Worm (Caenorhabditis elegans): ENCODE results near the gene srab-18.

srab-18 gene

ce11 chrV:9879404-9879803, 8.2 kb upstream of the srab-18 start, which contains the start of gene srab-26:
TSS of gene srab-26 (minus strand) at chrV:9879504.
- TF ChIP-seq C38D4.7 (GFP tag; optimal IDR thresholded peaks at IDR 0.05) (no peak), elt-4 (tag; optimal IDR thresholded peaks at IDR 0.05) (no peak), dmd-4 (tag; optimal IDR thresholded peaks at IDR 0.05; ENCODE audit: borderline replicate concordance) (no peak), lim-6 (tag; optimal IDR thresholded peaks at IDR 0.05) (no peak), Y22D7AL.16 (tag; optimal IDR thresholded peaks at IDR 0.05) (no peak), rnt-1 (tag; optimal IDR thresholded peaks at IDR 0.05) (no peak), C08G9.2 (tag; optimal IDR thresholded peaks at IDR 0.05) (no peak), ama-1 (optimal IDR thresholded peaks at IDR 0.05) (no peak), hlh-30 (tag; optimal IDR thresholded peaks at IDR 0.05; ENCODE audit: insufficient read depth) (no peak), pax-1 (tag; optimal IDR thresholded peaks at IDR 0.05) (no peak), dve-1 (tag; optimal IDR thresholded peaks at IDR 0.05) (no peak), ceh-48 (tag; optimal IDR thresholded peaks at IDR 0.05) (no peak), T23F11.4 (GFP tag; optimal IDR thresholded peaks at IDR 0.05) (no peak), ttx-3 (tag; optimal IDR thresholded peaks at IDR 0.05) (no peak), ceh-9 (tag; optimal IDR thresholded peaks at IDR 0.05) (no peak), pat-9 (tag; optimal IDR thresholded peaks at IDR 0.05) (no peak), eyg-1 (tag; optimal IDR thresholded peaks at IDR 0.05) (no peak), ztf-16 (tag; optimal IDR thresholded peaks at IDR 0.05) (no peak), ceh-14 (tag; optimal IDR thresholded peaks at IDR 0.05) (no peak)

ce11 chrV:9868311-9868710, 2.9 kb downstream of the srab-18 start, which contains the start of gene srab-17:
TSS of gene srab-17 (minus strand) at chrV:9868411.
- TF ChIP-seq ceh-30 (tag; optimal IDR thresholded peaks at IDR 0.05), result no peak
- TF ChIP-seq fax-1 (tag; optimal IDR thresholded peaks at IDR 0.05), result no peak
- TF ChIP-seq mec-3 (tag; optimal IDR thresholded peaks at IDR 0.05; ENCODE audit: borderline replicate concordance), result no peak
- TF ChIP-seq nhr-232 (tag; optimal IDR thresholded peaks at IDR 0.05), result no peak
- TF ChIP-seq ama-1 (optimal IDR thresholded peaks at IDR 0.05), result no peak
- TF ChIP-seq tbx-7 (tag; optimal IDR thresholded peaks at IDR 0.05), result no peak
- no peak for TF ChIP-seq ceh-24 (tag; optimal IDR thresholded peaks at IDR 0.05)
- no peak for TF ChIP-seq K02D7.2 (tag; optimal IDR thresholded peaks at IDR 0.05)
- no peak for TF ChIP-seq elt-4 (tag; optimal IDR thresholded peaks at IDR 0.05)
- TF ChIP-seq ceh-34 (tag; optimal IDR thresholded peaks at IDR 0.05), result no peak

ce11 chrV:9860337-9860736, 10.9 kb downstream of the srab-18 start:
- peak; percentile 91 for TF ChIP-seq nfya-1 (tag; optimal IDR thresholded peaks at IDR 0.05)
- TF ChIP-seq lim-6 (tag; optimal IDR thresholded peaks at IDR 0.05), result no peak
- TF ChIP-seq ceh-18 (tag; optimal IDR thresholded peaks at IDR 0.05), result no peak
- TF ChIP-seq elt-2 (tag; optimal IDR thresholded peaks at IDR 0.05), result no peak
- TF ChIP-seq zip-5 (tag; optimal IDR thresholded peaks at IDR 0.05), result no peak
- TF ChIP-seq K09A11.1 (tag; optimal IDR thresholded peaks at IDR 0.05; ENCODE audit: insufficient read depth), result no peak
- TF ChIP-seq dve-1 (tag; optimal IDR thresholded peaks at IDR 0.05), result no peak

- TF ChIP-seq pros-1 (tag; optimal IDR thresholded peaks at IDR 0.05), result no peak
- no peak for TF ChIP-seq odd-2 (tag; optimal IDR thresholded peaks at IDR 0.05)
- no peak for TF ChIP-seq hlh-6 (tag; optimal IDR thresholded peaks at IDR 0.05)
- no peak for TF ChIP-seq npax-4 (tag; optimal IDR thresholded peaks at IDR 0.05)
- no peak for TF ChIP-seq unc-3 (GFP tag; conservative IDR thresholded peaks at IDR 0.05)
- TF ChIP-seq unc-3 (tag; optimal IDR thresholded peaks at IDR 0.05), result no peak
- no peak for TF ChIP-seq ceh-14 (tag; optimal IDR thresholded peaks at IDR 0.05)
- TF ChIP-seq ceh-45 (GFP tag; IDR thresholded peaks at IDR 0.05), result no peak
- TF ChIP-seq K09A11.1 (tag; optimal IDR thresholded peaks at IDR 0.05; ENCODE audit: insufficient read depth), result no peak
Observed at ce11 chrV:9859863-9860262, 11.4 kb downstream of the srab-18 start, which contains the start of gene lsy-12. TSS of gene lsy-12 (minus strand) at chrV:9859963.

Data from whole organism, late embryonic.